Fruit fly (Drosophila melanogaster): Measurements from ENCODE around the gene CG3407.

DNA sequence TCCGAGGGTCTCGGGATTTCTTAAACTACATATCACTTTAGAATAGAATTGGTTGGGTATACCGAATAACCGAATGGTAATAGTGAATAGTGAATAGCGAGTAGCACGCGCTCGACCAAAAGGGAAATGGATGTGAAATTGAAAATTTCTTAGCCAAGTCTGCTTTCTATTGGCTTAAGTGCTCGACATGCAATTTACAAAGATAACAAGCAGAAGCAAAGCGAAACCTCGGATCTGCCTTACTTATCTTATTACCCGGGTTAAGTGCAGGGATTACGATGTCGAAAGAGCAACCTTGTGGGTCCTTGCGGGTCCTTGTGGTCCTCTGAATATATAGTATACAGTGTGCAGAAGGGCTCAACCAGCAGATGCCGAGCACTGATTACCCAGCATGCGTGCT, 16.0 kb upstream of the CG3407 start:
- TF ChIP-seq rn (GFP tag; IDR thresholded peaks at IDR 0.05): no peak
- no peak for TF ChIP-seq CG12605 (GFP tag; IDR thresholded peaks at IDR 0.05)
- TF ChIP-seq CG4496 (GFP tag; IDR thresholded peaks at IDR 0.05): no peak
